Fruit fly (Drosophila melanogaster) whole organism, embryonic: ENCODE measurements around the gene hiro.

Source experiments
- Abd-B ChIP-seq: fragments of 200-800 bp; sonication (Bioruptor generic); optimal IDR thresholded peaks from 2 replicates; lab custom pipeline; 2018; ENCODE audit warnings: missing biosample characterization, mild to moderate bottlenecking, missing genetic modification characterization, moderate library complexity
- Atf3 ChIP-seq: fragments of 200-800 bp; sonication (Bioruptor generic); optimal IDR thresholded peaks from 3 replicates; lab custom pipeline; 2016; ENCODE audit warnings: missing biosample characterization, missing genetic modification characterization
- C15 ChIP-seq: fragments of 200-800 bp; sonication (Bioruptor generic); IDR thresholded peaks from 3 replicates; pipeline ENCODE4 v1.3.6; 2022; ENCODE audit warnings: missing biosample characterization, missing genetic modification characterization
- CG13624 ChIP-seq: fragments of 200-800 bp; sonication (Bioruptor generic); optimal IDR thresholded peaks from 2 replicates; lab custom pipeline; 2016; ENCODE audit warnings: missing biosample characterization, missing genetic modification characterization
- CG14014 ChIP-seq: fragments of 200-800 bp; sonication (Bioruptor generic); IDR thresholded peaks from 2 replicates; pipeline ENCODE4 v1.3.6; 2022; ENCODE audit warnings: missing biosample characterization, missing genetic modification characterization
- CG1602 ChIP-seq: fragments of 200-800 bp; sonication (Bioruptor generic); optimal IDR thresholded peaks from 3 replicates; lab custom pipeline; 2016; ENCODE audit warnings: missing biosample characterization, missing genetic modification characterization
- CG17612 ChIP-seq: fragments of 200-800 bp; sonication (Bioruptor generic); IDR thresholded peaks from 2 replicates; pipeline ENCODE4 v1.3.6; 2022; ENCODE audit warnings: missing biosample characterization, missing genetic modification characterization
- CG18011 ChIP-seq: fragments of 200-800 bp; sonication (Bioruptor generic); optimal IDR thresholded peaks from 2 replicates; lab custom pipeline; 2017; ENCODE audit warnings: missing biosample characterization, missing genetic modification characterization, mild to moderate bottlenecking, moderate library complexity, missing genotype
- CG18262 ChIP-seq: fragments of 200-800 bp; optimal IDR thresholded peaks from 3 replicates; lab custom pipeline; 2019; ENCODE audit warnings: missing biosample characterization, mild to moderate bottlenecking, missing genetic modification characterization, moderate library complexity
- CG3281 ChIP-seq: fragments of 200-800 bp; sonication (Bioruptor generic); optimal IDR thresholded peaks from 3 replicates; lab custom pipeline; 2017; ENCODE audit warnings: missing biosample characterization, mild to moderate bottlenecking, missing genetic modification characterization
- CG3407 ChIP-seq: fragments of 200-800 bp; sonication (Bioruptor generic); optimal IDR thresholded peaks from 2 replicates; lab custom pipeline; 2018; ENCODE audit warnings: missing biosample characterization, mild to moderate bottlenecking, missing genetic modification characterization
- CG4360 ChIP-seq: fragments of 200-800 bp; sonication (Bioruptor generic); IDR thresholded peaks from 2 replicates; pipeline ENCODE4 v1.3.6; 2022; ENCODE audit warnings: missing biosample characterization, missing genetic modification characterization
- CG6854 ChIP-seq: fragments of 200-800 bp; sonication (Bioruptor generic); optimal IDR thresholded peaks from 3 replicates; lab custom pipeline; 2017; ENCODE audit warnings: missing biosample characterization, mild to moderate bottlenecking, missing genetic modification characterization
- CG8281 ChIP-seq: fragments of 200-800 bp; sonication (Bioruptor generic); optimal IDR thresholded peaks from 2 replicates; lab custom pipeline; 2018; ENCODE audit warnings: missing biosample characterization, mild to moderate bottlenecking, missing genetic modification characterization, moderate library complexity
- Camta ChIP-seq: fragments of 200-800 bp; sonication (Bioruptor generic); optimal IDR thresholded peaks from 2 replicates; lab custom pipeline; 2016; ENCODE audit warnings: missing biosample characterization, missing genetic modification characterization
- Deaf1 ChIP-seq: fragments of 200-800 bp; optimal IDR thresholded peaks from 3 replicates; lab custom pipeline; 2019; ENCODE audit warnings: missing biosample characterization, mild to moderate bottlenecking, missing genetic modification characterization, moderate library complexity
- Dll ChIP-seq: fragments of 200-800 bp; sonication (Bioruptor generic); IDR thresholded peaks from 4 replicates; pipeline ENCODE4 v1.3.6; 2022; ENCODE audit warnings: missing biosample characterization, missing genetic modification characterization; ENCODE audit not compliant: partially characterized antibody
- Fer1 ChIP-seq: fragments of 200-800 bp; sonication (Bioruptor generic); optimal IDR thresholded peaks from 2 replicates; lab custom pipeline; 2017; ENCODE audit warnings: missing biosample characterization, mild to moderate bottlenecking, missing genetic modification characterization
- Gug ChIP-seq: fragments of 200-800 bp; sonication (Bioruptor generic); IDR thresholded peaks from 4 replicates; pipeline ENCODE4 v1.3.6; 2022; ENCODE audit warnings: missing biosample characterization, missing genetic modification characterization
- HLH4C ChIP-seq: fragments of 200-800 bp; sonication (Bioruptor generic); IDR thresholded peaks from 3 replicates; pipeline ENCODE4 v1.3.6; 2022; ENCODE audit warnings: missing biosample characterization, missing genetic modification characterization; ENCODE audit not compliant: partially characterized antibody
- Hey ChIP-seq: fragments of 200-800 bp; sonication (Bioruptor generic); optimal IDR thresholded peaks from 3 replicates; lab custom pipeline; 2018; ENCODE audit warnings: missing biosample characterization, mild to moderate bottlenecking, missing genetic modification characterization
- Lpt ChIP-seq: fragments of >200 bp; optimal IDR thresholded peaks from 2 replicates; lab custom pipeline; 2018; ENCODE audit warnings: missing biosample characterization, missing genetic modification characterization
- MTF-1 ChIP-seq: fragments of 200-800 bp; sonication (Bioruptor generic); optimal IDR thresholded peaks from 2 replicates; lab custom pipeline; 2018; ENCODE audit warnings: missing biosample characterization, mild to moderate bottlenecking, missing genetic modification characterization, borderline replicate concordance
- Nf-YC ChIP-seq: fragments of 200-800 bp; optimal IDR thresholded peaks from 3 replicates; lab custom pipeline; 2019; ENCODE audit warnings: missing biosample characterization, mild to moderate bottlenecking, missing genetic modification characterization, moderate library complexity
- Opbp ChIP-seq: fragments of 200-800 bp; sonication (Bioruptor generic); IDR thresholded peaks from 3 replicates; pipeline ENCODE4 v1.3.6; 2022; ENCODE audit warnings: missing biosample characterization, missing genetic modification characterization; ENCODE audit not compliant: partially characterized antibody
- Scr ChIP-seq: fragments of 200-800 bp; sonication (Bioruptor generic); IDR thresholded peaks from 2 replicates; pipeline ENCODE4 v1.3.6; 2022; ENCODE audit warnings: missing biosample characterization, missing genetic modification characterization; ENCODE audit not compliant: partially characterized antibody
- Sox100B ChIP-seq: fragments of 200-800 bp; sonication (Bioruptor generic); optimal IDR thresholded peaks from 3 replicates; lab custom pipeline; 2018; ENCODE audit warnings: missing biosample characterization, mild to moderate bottlenecking, missing genetic modification characterization
- Sry-δ ChIP-seq: fragments of 200-800 bp; sonication (Bioruptor generic); optimal IDR thresholded peaks from 2 replicates; lab custom pipeline; 2016; ENCODE audit warnings: missing biosample characterization, missing genetic modification characterization
- Tbp ChIP-seq: fragments of >200 bp; optimal IDR thresholded peaks from 2 replicates; lab custom pipeline; 2018; ENCODE audit warnings: missing biosample characterization, missing genetic modification characterization
- chinmo ChIP-seq: fragments of 200-800 bp; sonication (Bioruptor generic); IDR thresholded peaks from 4 replicates; pipeline ENCODE4 v1.3.6; 2022; ENCODE audit warnings: missing biosample characterization, missing genetic modification characterization; ENCODE audit not compliant: partially characterized antibody
- dan ChIP-seq: fragments of 200-800 bp; sonication (Bioruptor generic); IDR thresholded peaks from 2 replicates; pipeline ENCODE4 v1.3.6; 2022; ENCODE audit warnings: missing biosample characterization, missing genetic modification characterization
- dysf ChIP-seq: fragments of 200-800 bp; sonication (Bioruptor generic); IDR thresholded peaks from 3 replicates; pipeline ENCODE4 v1.3.6; 2022; ENCODE audit warnings: missing biosample characterization, missing genetic modification characterization
- ewg ChIP-seq: fragments of 200-800 bp; sonication (Bioruptor generic); optimal IDR thresholded peaks from 3 replicates; lab custom pipeline; 2017; ENCODE audit warnings: mild to moderate bottlenecking, missing biosample characterization, missing genetic modification reagents, missing genetic modification characterization
- gsb-n ChIP-seq: fragments of 200-800 bp; sonication (Bioruptor generic); optimal IDR thresholded peaks from 3 replicates; lab custom pipeline; 2018; ENCODE audit warnings: missing biosample characterization, mild to moderate bottlenecking, missing genetic modification characterization
- h ChIP-seq: fragments of >200 bp; optimal IDR thresholded peaks from 2 replicates; lab custom pipeline; 2017
- hkb ChIP-seq, 2 experiments: fragments of 200-800 bp in 1 of 2; fragments of >200 bp in 1 of 2; sonication (Bioruptor generic) in 1 of 2; IDR thresholded peaks in 1 of 2; optimal IDR thresholded peaks in 1 of 2; 2 replicates each; pipeline versions ENCODE4 v1.3.6 to Lab custom; 2017 to 2022; ENCODE audit warnings: missing biosample characterization in 1 of 2, missing genetic modification characterization in 1 of 2
- insv ChIP-seq, 2 experiments: fragments of 200-800 bp; sonication (Bioruptor generic); optimal IDR thresholded peaks; 3 replicates each; lab custom pipeline; 2016 to 2018; ENCODE audit warnings: missing biosample characterization in 2 of 2, missing genetic modification characterization in 2 of 2
- lov ChIP-seq, 2 experiments: fragments of 200-800 bp in 1 of 2; fragments of >200 bp in 1 of 2; sonication (Bioruptor generic) in 1 of 2; IDR thresholded peaks in 1 of 2; optimal IDR thresholded peaks in 1 of 2; 2 replicates in 1 of 2; 3 replicates in 1 of 2; pipeline versions ENCODE4 v1.3.6 to Lab custom; 2017 to 2022; ENCODE audit warnings: missing biosample characterization in 1 of 2, missing genetic modification characterization in 1 of 2
- nerfin-1 ChIP-seq: fragments of 200-800 bp; sonication (Bioruptor generic); optimal IDR thresholded peaks from 3 replicates; lab custom pipeline; 2019; ENCODE audit warnings: missing biosample characterization, mild to moderate bottlenecking, missing genetic modification characterization, moderate library complexity
- nerfin-2 ChIP-seq: fragments of 200-800 bp; sonication (Bioruptor generic); IDR thresholded peaks from 2 replicates; pipeline ENCODE4 v1.3.6; 2022; ENCODE audit warnings: missing biosample characterization, missing genetic modification characterization; ENCODE audit not compliant: partially characterized antibody
- oc ChIP-seq: fragments of 200-800 bp; sonication (Bioruptor generic); optimal IDR thresholded peaks from 2 replicates; lab custom pipeline; 2018; ENCODE audit warnings: missing biosample characterization, mild to moderate bottlenecking, missing genetic modification characterization, moderate library complexity
- pros ChIP-seq: fragments of 200-800 bp; sonication (Bioruptor generic); optimal IDR thresholded peaks from 3 replicates; lab custom pipeline; 2019; ENCODE audit warnings: missing biosample characterization, mild to moderate bottlenecking, missing genetic modification characterization, moderate library complexity
- psq ChIP-seq: fragments of 200-800 bp; sonication (Bioruptor generic); optimal IDR thresholded peaks from 2 replicates; lab custom pipeline; 2017; ENCODE audit warnings: missing biosample characterization, missing genetic modification characterization
- repo ChIP-seq: fragments of 200-800 bp; sonication (Bioruptor generic); optimal IDR thresholded peaks from 2 replicates; lab custom pipeline; 2016; ENCODE audit warnings: missing biosample characterization, missing genetic modification characterization
- sens ChIP-seq: fragments of 200-800 bp; sonication (Bioruptor generic); peaks from one replicate; lab custom pipeline; 2016; ENCODE audit warnings: missing biosample characterization, missing genetic modification characterization
- seq ChIP-seq: fragments of 200-800 bp; sonication (Bioruptor generic); IDR thresholded peaks from 2 replicates; pipeline ENCODE4 v1.3.6; 2022; ENCODE audit warnings: missing biosample characterization, missing genetic modification characterization
- sna ChIP-seq: fragments of 200-800 bp; sonication (Bioruptor generic); IDR thresholded peaks from 2 replicates; pipeline ENCODE4 v1.3.6; 2022; ENCODE audit warnings: missing biosample characterization, missing genetic modification characterization; ENCODE audit not compliant: partially characterized antibody

The hiro gene

dm6 chr3L:675856-676255 is 11.9 kb downstream of the hiro start:
- TF ChIP-seq nerfin-1 (tag; lab: Kevin White, UChicago) (peak; percentile 65), gsb-n (tag; lab: Kevin White, UChicago) (peak; percentile 57), h (lab: Kevin White, UChicago) (no peak), pros (GFP tag; lab: Kevin White, UChicago) (peak; percentile 81), lov (optimal IDR thresholded peaks at IDR 0.05; lab: Kevin White, UChicago) (no peak), lov (GFP tag; IDR thresholded peaks at IDR 0.05; lab: Robert Waterston, UW) (0 out of 3 replicates have a peak, but pooled peaks have one; percentile 25), CG18011 (GFP tag; lab: Kevin White, UChicago) (no peak), Hey (peak; percentile 45), seq (peak; percentile 37; the same call in 1 of the 2 replicates), sens (peak; percentile 41)

- TF ChIP-seq Abd-B (no peak), CG8281 (tag; lab: Kevin White, UChicago) (no peak), Gug (GFP tag; lab: Robert Waterston, UW) (no peak), ewg (GFP tag; lab: Kevin White, UChicago) (peak; percentile 4), C15 (GFP tag; lab: Robert Waterston, UW) (no peak), insv (GFP tag; optimal IDR thresholded peaks at IDR 0.05; lab: Kevin White, UChicago) (no peak), repo (GFP tag; lab: Kevin White, UChicago) (no peak), Lpt (GFP tag; lab: Kevin White, UChicago) (no peak), Dll (no peak), psq (GFP tag; lab: Kevin White, UChicago) (no peak), sna (GFP tag; lab: Robert Waterston, UW) (peak; percentile 23; the same call in 1 of the 2 replicates), CG13624 (GFP tag; lab: Kevin White, UChicago) (no peak), Sry-δ (GFP tag; lab: Kevin White, UChicago) (no peak), hkb (optimal IDR thresholded peaks at IDR 0.05; lab: Kevin White, UChicago) (peak; percentile 63), hkb (GFP tag; IDR thresholded peaks at IDR 0.05; lab: Robert Waterston, UW) (no peak), chinmo (GFP tag; lab: Robert Waterston, UW) (0 out of 4 replicates have a peak, but pooled peaks have one; percentile 66), Opbp (GFP tag; lab: Robert Waterston, UW) (0 out of 3 replicates have a peak, but pooled peaks have one; percentile 11), CG17612 (no peak), sens (peak; percentile 41), CG4360 (GFP tag; lab: Robert Waterston, UW) (no peak), CG3281 (no peak), Scr (0 out of 2 replicates have a peak, but pooled peaks have one; percentile 13), Atf3 (no peak), Sox100B (GFP tag; lab: Kevin White, UChicago) (no peak), HLH4C (GFP tag; lab: Robert Waterston, UW) (0 out of 3 replicates have a peak, but pooled peaks have one; percentile 24), CG18262 (no peak), MTF-1 (GFP tag; lab: Kevin White, UChicago) (no peak), CG1602 (GFP tag; lab: Kevin White, UChicago) (no peak), CG6854 (GFP tag; lab: Kevin White, UChicago) (no peak), pros (GFP tag; lab: Kevin White, UChicago) (peak; percentile 54), seq (no peak), dysf (GFP tag; lab: Robert Waterston, UW) (no peak), CG3407 (no peak), CG14014 (no peak), Nf-YC (tag; lab: Kevin White, UChicago) (peak; percentile 94), nerfin-2 (GFP tag; lab: Robert Waterston, UW) (peak; percentile 52), Fer1 (GFP tag; lab: Kevin White, UChicago) (no peak), dan (GFP tag; lab: Robert Waterston, UW) (no peak), oc (tag; lab: Kevin White, UChicago) (peak; percentile 12), Camta (GFP tag; lab: Kevin White, UChicago) (no peak), Deaf1 (tag; lab: Kevin White, UChicago) (peak; percentile 94), Tbp (peak; percentile 46)
These were observed 14.4 kb downstream of the hiro start for dm6 chr3L:673324-673723.
